Worm (Caenorhabditis elegans) whole organism, L2 larva: ENCODE results near the gene Y41E3.18.

ENCODE experiments used
- C34F6.9 ChIP-seq: fragments of 150-350 bp; optimal IDR thresholded peaks from 2 replicates; lab custom pipeline; 2014; ENCODE audit warnings: missing biosample characterization, missing genetic modification characterization
- F13H6.1 ChIP-seq: sonication (generic microtip); optimal IDR thresholded peaks from 2 replicates; lab custom pipeline; 2016; ENCODE audit warnings: missing genetic modification characterization, missing compliant biosample characterization
- R02D3.7 ChIP-seq: fragments of 150-350 bp; optimal IDR thresholded peaks from 2 replicates; lab custom pipeline; 2014; ENCODE audit warnings: missing biosample characterization, missing genetic modification characterization
- Y55F3AM.14 ChIP-seq: fragments of 200-800 bp; sonication (Bioruptor generic); optimal IDR thresholded peaks from 2 replicates; lab custom pipeline; 2018; ENCODE audit warnings: mild to moderate bottlenecking, missing genetic modification characterization, missing compliant biosample characterization
- ZK546.5 ChIP-seq: sonication (generic microtip); optimal IDR thresholded peaks from 2 replicates; lab custom pipeline; 2017; ENCODE audit warnings: missing biosample characterization, missing genetic modification characterization
- alr-1 ChIP-seq: fragments of 150-350 bp; optimal IDR thresholded peaks from 2 replicates; lab custom pipeline; 2014; ENCODE audit warnings: missing biosample characterization, missing genetic modification characterization
- blmp-1 ChIP-seq: sonication (generic microtip); optimal IDR thresholded peaks from 2 replicates; lab custom pipeline; 2017; ENCODE audit warnings: missing genetic modification characterization, mild to moderate bottlenecking, missing compliant biosample characterization, antibody characterized with exemption, moderate library complexity; ENCODE audit not compliant: insufficient read depth
- ceh-82 ChIP-seq: fragments of 150-350 bp; optimal IDR thresholded peaks from 2 replicates; lab custom pipeline; 2014; ENCODE audit warnings: missing biosample characterization, missing genetic modification characterization
- dmd-4 ChIP-seq: sonication (generic microtip); optimal IDR thresholded peaks from 2 replicates; lab custom pipeline; 2017; ENCODE audit warnings: missing biosample characterization, missing genetic modification characterization
- egl-27 ChIP-seq: sonication (generic microtip); optimal IDR thresholded peaks from 3 replicates; lab custom pipeline; 2017; ENCODE audit warnings: missing biosample characterization, missing genetic modification reagents, missing genetic modification characterization
- elt-3 ChIP-seq: sonication (generic microtip); optimal IDR thresholded peaks from 2 replicates; lab custom pipeline; 2017; ENCODE audit warnings: missing biosample characterization, missing genetic modification characterization
- fos-1 ChIP-seq: fragments of 150-350 bp; optimal IDR thresholded peaks from 2 replicates; lab custom pipeline; 2014; ENCODE audit warnings: missing biosample characterization, missing genetic modification characterization
- gmeb-1 ChIP-seq: fragments of 150-350 bp; optimal IDR thresholded peaks from 2 replicates; lab custom pipeline; 2014; ENCODE audit warnings: missing biosample characterization, missing genetic modification characterization
- lin-13 ChIP-seq: fragments of 150-350 bp; optimal IDR thresholded peaks from 2 replicates; lab custom pipeline; 2014; ENCODE audit warnings: missing biosample characterization, missing genetic modification reagents, missing genetic modification characterization
- lin-39 ChIP-seq: fragments of 150-350 bp; optimal IDR thresholded peaks from 2 replicates; lab custom pipeline; 2014; ENCODE audit warnings: missing biosample characterization, missing genetic modification reagents, missing genetic modification characterization
- lsy-2 ChIP-seq, 2 experiments: fragments of 150-350 bp in 1 of 2; sonication (generic microtip) in 1 of 2; optimal IDR thresholded peaks; 2 replicates each; lab custom pipeline; 2014 to 2017; ENCODE audit warnings: missing biosample characterization in 2 of 2, missing genetic modification characterization in 2 of 2
- mab-5 ChIP-seq: fragments of 150-350 bp; optimal IDR thresholded peaks from 2 replicates; lab custom pipeline; 2014; ENCODE audit warnings: missing biosample characterization, missing genetic modification characterization
- mbf-1 ChIP-seq: sonication (generic microtip); optimal IDR thresholded peaks from 2 replicates; lab custom pipeline; 2017; ENCODE audit warnings: missing biosample characterization, missing genetic modification characterization
- mdl-1 ChIP-seq, 2 experiments: fragments of 150-350 bp in 1 of 2; sonication (generic microtip) in 1 of 2; optimal IDR thresholded peaks; 2 replicates each; lab custom pipeline; 2017; ENCODE audit warnings: missing biosample characterization in 2 of 2, missing genetic modification characterization in 2 of 2
- nhr-10 ChIP-seq: sonication (generic microtip); optimal IDR thresholded peaks from 2 replicates; lab custom pipeline; 2017; ENCODE audit warnings: missing biosample characterization, missing genetic modification characterization
- nhr-129 ChIP-seq: fragments of 150-350 bp; optimal IDR thresholded peaks from 2 replicates; lab custom pipeline; 2014; ENCODE audit warnings: missing biosample characterization, missing genetic modification characterization
- nhr-23 ChIP-seq: fragments of 150-350 bp; optimal IDR thresholded peaks from 2 replicates; lab custom pipeline; 2014; ENCODE audit warnings: missing biosample characterization, missing genetic modification reagents, missing genetic modification characterization
- nhr-25 ChIP-seq: fragments of 150-350 bp; sonication (generic microtip); optimal IDR thresholded peaks from 3 replicates; lab custom pipeline; 2014; ENCODE audit warnings: missing biosample characterization, missing genetic modification characterization
- nhr-77 ChIP-seq: fragments of 150-350 bp; optimal IDR thresholded peaks from 2 replicates; lab custom pipeline; 2014; ENCODE audit warnings: missing biosample characterization, missing genetic modification characterization
- peb-1 ChIP-seq: fragments of 150-350 bp; optimal IDR thresholded peaks from 2 replicates; lab custom pipeline; 2014; ENCODE audit warnings: missing biosample characterization, missing genetic modification characterization
- sem-4 ChIP-seq: fragments of 150-350 bp; optimal IDR thresholded peaks from 2 replicates; lab custom pipeline; 2014; ENCODE audit warnings: missing biosample characterization, missing genetic modification reagents, missing genetic modification characterization
- skn-1 ChIP-seq: sonication (generic microtip); optimal IDR thresholded peaks from 2 replicates; lab custom pipeline; 2017; ENCODE audit warnings: missing biosample characterization, missing genetic modification characterization
- sma-3 ChIP-seq: sonication (generic microtip); optimal IDR thresholded peaks from 2 replicates; lab custom pipeline; 2016; ENCODE audit warnings: missing genetic modification reagents, missing genetic modification characterization, missing compliant biosample characterization
- sma-9 ChIP-seq, 2 experiments: fragments of 150-350 bp in 1 of 2; sonication (generic microtip) in 1 of 2; optimal IDR thresholded peaks; 2 replicates each; lab custom pipeline; 2014 to 2016; ENCODE audit warnings: missing genetic modification characterization in 2 of 2, mild to moderate bottlenecking in 1 of 2, missing biosample characterization in 1 of 2, missing compliant biosample characterization in 1 of 2, missing genetic modification reagents in 1 of 2, moderate library complexity in 1 of 2
- snpc-4 ChIP-seq: fragments of 150-350 bp; optimal IDR thresholded peaks from 2 replicates; lab custom pipeline; 2014; ENCODE audit warnings: missing biosample characterization, missing genetic modification characterization
- unc-39 ChIP-seq: fragments of 150-350 bp; optimal IDR thresholded peaks from 2 replicates; lab custom pipeline; 2014; ENCODE audit warnings: missing biosample characterization, missing genetic modification characterization
- unc-55 ChIP-seq: fragments of 150-350 bp; sonication (generic microtip); optimal IDR thresholded peaks from 3 replicates; lab custom pipeline; 2014; ENCODE audit warnings: missing biosample characterization, missing genetic modification reagents, missing genetic modification characterization
- unc-62 ChIP-seq: fragments of 150-350 bp; optimal IDR thresholded peaks from 2 replicates; lab custom pipeline; 2014; ENCODE audit warnings: missing biosample characterization, missing genetic modification reagents, missing genetic modification characterization
- ztf-1 ChIP-seq: fragments of 200-800 bp; sonication (Bioruptor generic); conservative IDR thresholded peaks from 2 replicates; pipeline ENCODE4 v1.3.6; 2022; ENCODE audit warnings: missing genetic modification characterization, missing compliant biosample characterization
- ztf-11 ChIP-seq: sonication (generic microtip); optimal IDR thresholded peaks from 2 replicates; lab custom pipeline; 2017; ENCODE audit warnings: missing biosample characterization, missing genetic modification characterization
- ztf-4 ChIP-seq: fragments of 150-350 bp; optimal IDR thresholded peaks from 2 replicates; lab custom pipeline; 2014; ENCODE audit warnings: missing biosample characterization, missing genetic modification characterization

Gene Y41E3.18

ce11 chrIV:15065653-15066052, at the start of gene Y41E3.18:
TSS of gene Y41E3.18 (minus strand) at chrIV:15065753.
- TF ChIP-seq gmeb-1, result no peak
- TF ChIP-seq, all 48 proteins: peak for 0

- no peak for TF ChIP-seq elt-3 (tag; lab: Kevin White, UChicago)
- TF ChIP-seq ZK546.5, result no peak
- no peak for TF ChIP-seq mab-5 (tag; lab: Kevin White, UChicago)
- no peak for TF ChIP-seq R02D3.7 (tag; lab: Kevin White, UChicago)
- TF ChIP-seq ztf-11, result no peak
- TF ChIP-seq mbf-1 (tag; lab: Kevin White, UChicago), result no peak
- no peak for TF ChIP-seq F13H6.1
- no peak for TF ChIP-seq lsy-2 (tag; optimal IDR thresholded peaks at IDR 0.05; lab: Kevin White, UChicago)
Measured at ce11 chrIV:15114324-15114723, 48.8 kb upstream of the Y41E3.18 start, which contains the start of gene M199.135. TSS of gene M199.135 (plus strand) at chrIV:15114624.

ce11 chrIV:15113117-15113516, 47.6 kb upstream of the Y41E3.18 start, which contains the start of gene M199.134:
TSS of gene M199.134 (minus strand) at chrIV:15113217.
- no peak for TF ChIP-seq mbf-1 (tag; lab: Kevin White, UChicago)
- no peak for TF ChIP-seq unc-62 (GFP tag; lab: Kevin White, UChicago)
- no peak for TF ChIP-seq nhr-25
- no peak for TF ChIP-seq sma-9 (GFP tag; optimal IDR thresholded peaks at IDR 0.05; lab: Kevin White, UChicago)
- TF ChIP-seq sma-9 (tag; optimal IDR thresholded peaks at IDR 0.05; lab: Kevin White, UChicago), result no peak
- no peak for TF ChIP-seq sma-3 (GFP tag; lab: Kevin White, UChicago)
- TF ChIP-seq ztf-1 (GFP tag; lab: Robert Waterston, UW), result no peak
- no peak for TF ChIP-seq sem-4 (tag; lab: Kevin White, UChicago)
- TF ChIP-seq dmd-4 (tag; lab: Kevin White, UChicago), result no peak
- no peak for TF ChIP-seq fos-1 (tag; lab: Kevin White, UChicago)
- TF ChIP-seq nhr-23, result no peak
- no peak for TF ChIP-seq snpc-4 (tag; lab: Kevin White, UChicago)
- TF ChIP-seq lsy-2 (tag; optimal IDR thresholded peaks at IDR 0.05; lab: Kevin White, UChicago), result no peak
- TF ChIP-seq egl-27 (tag; lab: Kevin White, UChicago), result no peak
- TF ChIP-seq gmeb-1, result no peak
- TF ChIP-seq lin-39, result no peak
- no peak for TF ChIP-seq ztf-4
- TF ChIP-seq ceh-82 (tag; lab: Kevin White, UChicago), result no peak

ce11 chrIV:15108475-15108874, 42.9 kb upstream of the Y41E3.18 start, which contains the start of gene M199.2:
TSS of gene M199.2 (plus strand) at chrIV:15108775.
- TF ChIP-seq sem-4 (tag; lab: Kevin White, UChicago) (no peak), blmp-1 (tag; lab: Kevin White, UChicago) (no peak), R02D3.7 (tag; lab: Kevin White, UChicago) (no peak), dmd-4 (tag; lab: Kevin White, UChicago) (no peak), peb-1 (no peak), Y55F3AM.14 (no peak), unc-55 (GFP tag; lab: Kevin White, UChicago) (no peak), nhr-10 (tag; lab: Kevin White, UChicago) (no peak), mdl-1 (tag; optimal IDR thresholded peaks at IDR 0.05; lab: Kevin White, UChicago) (no peak), lin-39 (no peak), C34F6.9 (tag; lab: Kevin White, UChicago) (no peak), ztf-11 (no peak), unc-62 (GFP tag; lab: Kevin White, UChicago) (no peak), snpc-4 (tag; lab: Kevin White, UChicago) (no peak)
- TF ChIP-seq, all 48 proteins: peak for 0

ce11 chrIV:15107218-15107617, 41.7 kb upstream of the Y41E3.18 start:
- TF ChIP-seq lin-13 (peak; percentile 53), mdl-1 (tag; optimal IDR thresholded peaks at IDR 0.05; lab: Kevin White, UChicago) (no peak), ceh-82 (tag; lab: Kevin White, UChicago) (no peak), gmeb-1 (peak; percentile 15), R02D3.7 (tag; lab: Kevin White, UChicago) (no peak), skn-1 (tag; lab: Kevin White, UChicago) (no peak), alr-1 (tag; lab: Kevin White, UChicago) (no peak), nhr-129 (peak; percentile 7), unc-39 (no peak), nhr-77 (tag; lab: Kevin White, UChicago) (no peak)
